Fruit fly (Drosophila melanogaster) whole organism, adult: ENCODE measurements around the gene CG42835.

ENCODE experiments used
- CG12768 ChIP-seq: fragments of 200-800 bp; sonication (Bioruptor generic); optimal IDR thresholded peaks from 2 replicates; lab custom pipeline; 2017; ENCODE audit warnings: missing biosample characterization, missing genetic modification characterization, mild to moderate bottlenecking, moderate library complexity, missing genetic modification reagents
- CG14711 ChIP-seq: fragments of 200-800 bp; sonication (Bioruptor generic); optimal IDR thresholded peaks from 2 replicates; lab custom pipeline; 2018; ENCODE audit warnings: missing biosample characterization, mild to moderate bottlenecking, missing genetic modification characterization, moderate library complexity
- CG1620 ChIP-seq: fragments of 200-800 bp; sonication (Bioruptor generic); optimal IDR thresholded peaks from 2 replicates; lab custom pipeline; 2016; ENCODE audit warnings: missing biosample characterization, missing genetic modification characterization
- CG7045 ChIP-seq: fragments of 200-800 bp; sonication (Bioruptor generic); optimal IDR thresholded peaks from 2 replicates; lab custom pipeline; 2017; ENCODE audit warnings: missing biosample characterization, mild to moderate bottlenecking, missing genetic modification characterization
- CG7101 ChIP-seq: fragments of 200-800 bp; sonication (Bioruptor generic); optimal IDR thresholded peaks from 2 replicates; lab custom pipeline; 2018; ENCODE audit warnings: missing biosample characterization, mild to moderate bottlenecking, missing genetic modification characterization, moderate library complexity
- Crg-1 ChIP-seq: fragments of 200-800 bp; sonication (Bioruptor generic); optimal IDR thresholded peaks from 2 replicates; lab custom pipeline; 2016; ENCODE audit warnings: missing biosample characterization, missing genetic modification characterization
- Hr96 ChIP-seq: fragments of 200-800 bp; sonication (Bioruptor generic); optimal IDR thresholded peaks from 2 replicates; lab custom pipeline; 2016; ENCODE audit warnings: missing biosample characterization, missing genetic modification characterization
- Mnt ChIP-seq: fragments of 200-800 bp; sonication (Bioruptor generic); optimal IDR thresholded peaks from 2 replicates; lab custom pipeline; 2016; ENCODE audit warnings: missing biosample characterization, mild to moderate bottlenecking, missing genetic modification characterization
- cic ChIP-seq: fragments of 200-800 bp; sonication (Bioruptor generic); optimal IDR thresholded peaks from 2 replicates; lab custom pipeline; 2017; ENCODE audit warnings: missing biosample characterization, mild to moderate bottlenecking, missing genetic modification characterization, moderate library complexity
- cnc ChIP-seq, 2 experiments: fragments of >200 bp; optimal IDR thresholded peaks; 2 replicates each; lab custom pipeline; 2017
- kay ChIP-seq: fragments of 200-800 bp; sonication (Bioruptor generic); peaks from one replicate; lab custom pipeline; 2016; ENCODE audit warnings: missing biosample characterization, missing genetic modification characterization, borderline replicate concordance
- pad ChIP-seq: fragments of 200-800 bp; sonication (Bioruptor generic); optimal IDR thresholded peaks from 3 replicates; lab custom pipeline; 2017; ENCODE audit warnings: missing biosample characterization, missing genetic modification characterization, mild to moderate bottlenecking, moderate library complexity, missing genetic modification reagents
- toe ChIP-seq: fragments of 200-800 bp; sonication (Bioruptor generic); optimal IDR thresholded peaks from 2 replicates; lab custom pipeline; 2016; ENCODE audit warnings: missing biosample characterization, missing genetic modification characterization

- TF ChIP-seq kay (peak; percentile 12), CG7101 (tag; lab: Kevin White, UChicago) (peak; percentile 60), CG7045 (GFP tag; lab: Kevin White, UChicago) (peak; percentile 19), cic (GFP tag; lab: Kevin White, UChicago) (no peak), Mnt (GFP tag; lab: Kevin White, UChicago) (no peak), toe (GFP tag; lab: Kevin White, UChicago) (peak; percentile 54), CG1620 (GFP tag; lab: Kevin White, UChicago) (no peak), CG12768 (GFP tag; lab: Kevin White, UChicago) (peak; percentile 60), Hr96 (peak; percentile 32), CG14711 (tag; lab: Kevin White, UChicago) (peak; percentile 63), pad (GFP tag; lab: Kevin White, UChicago) (peak; percentile 3), cnc (optimal IDR thresholded peaks at IDR 0.05; lab: Kevin White, UChicago) (no peak), Crg-1 (GFP tag; lab: Kevin White, UChicago) (no peak)
Measured at dm6 chr3R:17386168-17386819, 34.1 kb upstream of the CG42835 start.
